Worm (Caenorhabditis elegans) whole organism, early embryonic: ENCODE measurements around the gene cup-5.

ENCODE experiments used
- B0310.2 ChIP-seq: sonication (generic microtip); optimal IDR thresholded peaks from 2 replicates; lab custom pipeline; 2016; ENCODE audit warnings: mild to moderate bottlenecking, missing genetic modification characterization, missing compliant biosample characterization
- F13C5.2 ChIP-seq: sonication (generic microtip); optimal IDR thresholded peaks from 2 replicates; lab custom pipeline; 2017; ENCODE audit warnings: mild to moderate bottlenecking, missing genetic modification characterization, inconsistent platforms, missing compliant biosample characterization
- aly-1 ChIP-seq: sonication (generic microtip); optimal IDR thresholded peaks from 2 replicates; lab custom pipeline; 2016; ENCODE audit warnings: missing genetic modification characterization, missing compliant biosample characterization
- ama-1 ChIP-seq: fragments of 150-350 bp; optimal IDR thresholded peaks from 2 replicates; lab custom pipeline; 2014
- ceh-36 ChIP-seq: sonication (generic microtip); optimal IDR thresholded peaks from 2 replicates; lab custom pipeline; 2016; ENCODE audit warnings: missing genetic modification characterization, inconsistent platforms, missing compliant biosample characterization
- ets-7 ChIP-seq: sonication (generic microtip); optimal IDR thresholded peaks from 2 replicates; lab custom pipeline; 2016; ENCODE audit warnings: missing genotype, missing genetic modification characterization, missing compliant biosample characterization
- flt-1 ChIP-seq: fragments of 200-800 bp; sonication (Bioruptor generic); IDR thresholded peaks from 2 replicates; pipeline ENCODE4 v1.3.6; 2022; ENCODE audit warnings: missing genetic modification characterization, missing compliant biosample characterization
- hmbx-1 ChIP-seq: sonication (generic microtip); optimal IDR thresholded peaks from 2 replicates; lab custom pipeline; 2016; ENCODE audit warnings: mild to moderate bottlenecking, missing genetic modification characterization, missing compliant biosample characterization
- scrt-1 ChIP-seq: fragments of 200-800 bp; sonication (Bioruptor generic); IDR thresholded peaks from 2 replicates; pipeline ENCODE4 v1.3.6; 2022; ENCODE audit warnings: missing genetic modification characterization, missing compliant biosample characterization
- tbx-37 ChIP-seq: fragments of 200-800 bp; sonication (Bioruptor generic); conservative IDR thresholded peaks from 2 replicates; pipeline ENCODE4 v1.3.6; 2022; ENCODE audit warnings: missing genetic modification reagents, missing genetic modification characterization, missing compliant biosample characterization
- tra-4 ChIP-seq: sonication (generic microtip); optimal IDR thresholded peaks from 2 replicates; lab custom pipeline; 2017; ENCODE audit warnings: missing genetic modification characterization, missing compliant biosample characterization

DNA sequence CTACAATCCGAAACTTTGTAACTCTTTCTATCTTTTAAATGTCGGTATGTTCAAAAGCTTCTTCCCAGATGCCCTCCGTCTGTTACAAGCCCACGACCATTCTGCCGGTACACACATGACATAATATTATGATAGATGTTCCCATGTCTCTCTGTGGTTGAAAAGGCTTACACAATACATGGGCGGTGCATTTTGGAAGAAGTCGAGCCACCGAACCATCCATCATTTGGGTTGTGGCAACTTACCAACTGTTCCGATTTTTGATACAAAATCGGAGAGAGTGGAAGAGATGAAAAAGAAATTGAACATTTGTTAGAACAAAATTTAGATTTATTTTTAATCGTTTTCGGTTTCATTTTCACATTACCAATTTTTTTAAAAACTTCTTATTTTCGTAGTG lies 35.0 kb upstream of the cup-5 start:
- TF ChIP-seq ceh-36 (tag; lab: Kevin White, UChicago) (no peak), tra-4 (tag; lab: Kevin White, UChicago) (no peak), hmbx-1 (no peak), B0310.2 (tag; lab: Kevin White, UChicago) (no peak), flt-1 (no peak), scrt-1 (no peak), ama-1 (lab: Kevin White, UChicago) (no peak), ets-7 (no peak), aly-1 (tag; lab: Kevin White, UChicago) (no peak), F13C5.2 (tag; lab: Kevin White, UChicago) (no peak), tbx-37 (no peak)
